Fruit fly (Drosophila melanogaster) Kc167 (cell line): ENCODE data around the gene nbs.

ENCODE experiments used
- Myc ChIP-seq: fragments of >200 bp; optimal IDR thresholded peaks from 2 replicates; lab custom pipeline; 2017; ENCODE audit warnings: missing external identifiers
- Sin3A ChIP-seq: fragments of >200 bp; optimal IDR thresholded peaks from 2 replicates; lab custom pipeline; 2018; ENCODE audit warnings: missing external identifiers
- h ChIP-seq: fragments of >200 bp; optimal IDR thresholded peaks from 3 replicates; lab custom pipeline; 2018; ENCODE audit warnings: missing external identifiers
- insv ChIP-seq: fragments of >200 bp; optimal IDR thresholded peaks from 3 replicates; lab custom pipeline; 2018; ENCODE audit warnings: missing external identifiers
- psq ChIP-seq: fragments of >200 bp; optimal IDR thresholded peaks from 2 replicates; lab custom pipeline; 2017; ENCODE audit warnings: missing external identifiers
- ttk ChIP-seq: sonication (Bioruptor generic); optimal IDR thresholded peaks from 2 replicates; lab custom pipeline; 2017; ENCODE audit warnings: missing external identifiers

nbs gene

dm6 chr3L:9723108-9723507, at the start of gene nbs, which contains the start of gene defl:
Gene nbs, minus strand, starts transcription at chr3L:9723194.
Gene defl, plus strand, starts transcription at chr3L:9723423.
- TF ChIP-seq Myc (lab: Kevin White, UChicago) (no peak), psq (no peak), insv (lab: Kevin White, UChicago) (no peak)

- no peak for TF ChIP-seq h (lab: Kevin White, UChicago)
- TF ChIP-seq insv (lab: Kevin White, UChicago), result no peak
- no peak for TF ChIP-seq Sin3A (lab: Kevin White, UChicago)
- no peak for TF ChIP-seq Myc (lab: Kevin White, UChicago)
- TF ChIP-seq psq, result no peak
- TF ChIP-seq ttk (lab: Kevin White, UChicago), result no peak
Measured at dm6 chr3L:9768385-9768784, 45.4 kb upstream of the nbs start.

dm6 chr3L:9767636-9768358, 44.8 kb upstream of the nbs start:
- TF ChIP-seq Sin3A (lab: Kevin White, UChicago), result no peak
- TF ChIP-seq psq, result no peak
- TF ChIP-seq insv (lab: Kevin White, UChicago), result no peak
- no peak for TF ChIP-seq h (lab: Kevin White, UChicago)
- TF ChIP-seq Myc (lab: Kevin White, UChicago), result no peak
- no peak for TF ChIP-seq ttk (lab: Kevin White, UChicago)

- no peak for TF ChIP-seq Sin3A (lab: Kevin White, UChicago)
- no peak for TF ChIP-seq Myc (lab: Kevin White, UChicago)
- TF ChIP-seq insv (lab: Kevin White, UChicago), result no peak
- no peak for TF ChIP-seq psq
- no peak for TF ChIP-seq h (lab: Kevin White, UChicago)
Measured at dm6 chr3L:9766364-9766763, 43.4 kb upstream of the nbs start.

DNA sequence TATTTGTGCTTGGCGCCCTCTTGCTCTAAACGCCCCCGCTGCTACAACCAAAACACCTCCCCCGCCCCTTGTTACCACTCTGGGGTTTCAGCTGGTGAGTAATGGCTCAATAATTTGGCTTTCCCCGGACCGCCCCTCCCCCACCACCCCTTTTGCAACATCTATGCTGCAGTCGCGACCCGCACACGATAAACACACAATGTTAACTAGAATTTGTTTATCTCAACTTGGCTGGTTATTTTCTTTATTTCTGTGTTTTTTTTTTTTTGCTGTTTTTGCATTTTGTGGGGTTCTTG, 42.7 kb upstream of the nbs start:
- TF ChIP-seq insv (lab: Kevin White, UChicago) (no peak), Sin3A (lab: Kevin White, UChicago) (no peak), Myc (lab: Kevin White, UChicago) (no peak), psq (no peak), ttk (lab: Kevin White, UChicago) (no peak), h (lab: Kevin White, UChicago) (no peak)

dm6 chr3L:9764915-9765709, 42.1 kb upstream of the nbs start:
- TF ChIP-seq insv (lab: Kevin White, UChicago) (no peak), ttk (lab: Kevin White, UChicago) (no peak), h (lab: Kevin White, UChicago) (no peak), Myc (lab: Kevin White, UChicago) (no peak), psq (no peak), Sin3A (lab: Kevin White, UChicago) (no peak)

DNA sequence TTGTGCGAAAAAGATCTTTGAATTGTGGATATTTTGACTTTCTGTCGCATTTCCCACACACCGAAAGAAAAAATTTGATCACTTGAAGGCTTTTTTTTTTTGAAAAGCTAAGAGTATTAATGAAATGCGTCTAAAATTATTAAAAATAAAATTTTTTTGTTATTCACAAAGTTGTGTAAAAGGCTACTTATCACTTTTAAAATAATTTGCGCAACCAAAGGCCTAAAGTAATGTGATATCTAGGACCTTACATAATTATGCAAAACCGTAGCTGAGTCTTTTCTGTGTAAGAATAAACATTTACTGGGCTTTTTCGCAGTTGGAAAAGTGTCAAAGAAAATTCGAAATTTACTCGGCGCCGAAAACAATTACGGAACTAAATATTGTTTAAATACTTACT, 41.3 kb upstream of the nbs start:
- no peak for TF ChIP-seq Sin3A (lab: Kevin White, UChicago)
- TF ChIP-seq psq, result no peak
- TF ChIP-seq ttk (lab: Kevin White, UChicago), result no peak
- TF ChIP-seq insv (lab: Kevin White, UChicago), result no peak
- no peak for TF ChIP-seq Myc (lab: Kevin White, UChicago)
- TF ChIP-seq h (lab: Kevin White, UChicago), result no peak

- TF ChIP-seq ttk (lab: Kevin White, UChicago) (no peak), insv (lab: Kevin White, UChicago) (no peak), Myc (lab: Kevin White, UChicago) (no peak), psq (no peak), Sin3A (lab: Kevin White, UChicago) (no peak), h (lab: Kevin White, UChicago) (no peak)
Measured at dm6 chr3L:9763389-9763917, 40.5 kb upstream of the nbs start, which contains the start of gene Ae2. Gene Ae2, plus strand, starts transcription at chr3L:9763544.

DNA sequence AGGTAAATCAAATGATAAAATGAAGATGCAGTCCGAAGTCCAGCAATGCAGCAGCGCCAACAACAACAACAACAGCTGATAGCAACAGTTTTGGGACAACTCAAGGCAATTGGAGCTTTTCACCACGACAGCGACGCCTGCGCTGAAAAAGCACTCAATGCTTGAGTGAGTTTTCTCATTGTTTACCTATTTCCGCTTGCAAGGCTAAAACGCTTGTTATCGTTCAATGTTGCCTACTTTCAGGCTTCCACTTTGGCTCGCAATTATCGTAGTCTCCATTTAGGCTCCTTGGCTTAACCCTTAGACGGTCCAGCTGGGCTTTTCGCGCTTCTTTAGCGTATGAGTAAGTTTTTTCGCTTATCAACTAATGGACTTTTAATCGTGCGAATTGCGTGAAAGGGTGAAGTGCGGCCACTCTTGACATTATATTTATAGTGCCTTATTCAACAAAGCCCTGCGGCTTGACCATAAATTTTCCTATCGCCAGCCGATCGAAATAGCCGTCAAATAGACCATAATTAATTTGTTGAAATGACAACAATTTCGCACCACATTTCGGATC, 39.1 kb upstream of the nbs start:
- no peak for TF ChIP-seq h (lab: Kevin White, UChicago)
- TF ChIP-seq ttk (lab: Kevin White, UChicago), result no peak
- TF ChIP-seq psq, result no peak
- TF ChIP-seq Sin3A (lab: Kevin White, UChicago), result no peak
- no peak for TF ChIP-seq insv (lab: Kevin White, UChicago)
- no peak for TF ChIP-seq Myc (lab: Kevin White, UChicago)

dm6 chr3L:9760151-9760749, 37.3 kb upstream of the nbs start, which contains the start of gene CG42268:
Gene CG42268, minus strand, starts transcription at chr3L:9760395.
- no peak for TF ChIP-seq psq
- no peak for TF ChIP-seq Myc (lab: Kevin White, UChicago)
- TF ChIP-seq insv (lab: Kevin White, UChicago), result no peak
- TF ChIP-seq ttk (lab: Kevin White, UChicago), result no peak
- TF ChIP-seq Sin3A (lab: Kevin White, UChicago), result no peak
- TF ChIP-seq h (lab: Kevin White, UChicago), result no peak

dm6 chr3L:9751625-9752024, 28.6 kb upstream of the nbs start:
- TF ChIP-seq psq (no peak), ttk (lab: Kevin White, UChicago) (no peak), Sin3A (lab: Kevin White, UChicago) (no peak), h (lab: Kevin White, UChicago) (no peak), Myc (lab: Kevin White, UChicago) (no peak), insv (lab: Kevin White, UChicago) (no peak)
